Worm (Caenorhabditis elegans) whole organism, early embryonic: ENCODE data around the gene Y17D7C.6.

Source experiments
- B0310.2 ChIP-seq: sonication (generic microtip); optimal IDR thresholded peaks from 2 replicates; lab custom pipeline; 2016; ENCODE audit warnings: mild to moderate bottlenecking, missing genetic modification characterization, missing compliant biosample characterization
- F13C5.2 ChIP-seq: sonication (generic microtip); optimal IDR thresholded peaks from 2 replicates; lab custom pipeline; 2017; ENCODE audit warnings: mild to moderate bottlenecking, missing genetic modification characterization, inconsistent platforms, missing compliant biosample characterization
- aly-1 ChIP-seq: sonication (generic microtip); optimal IDR thresholded peaks from 2 replicates; lab custom pipeline; 2016; ENCODE audit warnings: missing genetic modification characterization, missing compliant biosample characterization
- ama-1 ChIP-seq: fragments of 150-350 bp; optimal IDR thresholded peaks from 2 replicates; lab custom pipeline; 2014
- ceh-13 ChIP-seq: fragments of 200-800 bp; sonication (Bioruptor generic); optimal IDR thresholded peaks from 2 replicates; lab custom pipeline; 2018; ENCODE audit warnings: mild to moderate bottlenecking, missing genetic modification characterization, missing compliant biosample characterization
- ceh-36 ChIP-seq: sonication (generic microtip); optimal IDR thresholded peaks from 2 replicates; lab custom pipeline; 2016; ENCODE audit warnings: missing genetic modification characterization, inconsistent platforms, missing compliant biosample characterization
- ets-7 ChIP-seq: sonication (generic microtip); optimal IDR thresholded peaks from 2 replicates; lab custom pipeline; 2016; ENCODE audit warnings: missing genotype, missing genetic modification characterization, missing compliant biosample characterization
- flt-1 ChIP-seq: fragments of 200-800 bp; sonication (Bioruptor generic); IDR thresholded peaks from 2 replicates; pipeline ENCODE4 v1.3.6; 2022; ENCODE audit warnings: missing genetic modification characterization, missing compliant biosample characterization
- hmbx-1 ChIP-seq: sonication (generic microtip); optimal IDR thresholded peaks from 2 replicates; lab custom pipeline; 2016; ENCODE audit warnings: mild to moderate bottlenecking, missing genetic modification characterization, missing compliant biosample characterization
- hmg-4 ChIP-seq: fragments of 200-800 bp; sonication (Bioruptor generic); optimal IDR thresholded peaks from 2 replicates; lab custom pipeline; 2018; ENCODE audit warnings: mild to moderate bottlenecking, missing genetic modification characterization, missing compliant biosample characterization
- hnd-1 ChIP-seq: sonication (generic microtip); optimal IDR thresholded peaks from 2 replicates; lab custom pipeline; 2016; ENCODE audit warnings: missing genetic modification characterization, missing compliant biosample characterization
- pes-1 ChIP-seq: fragments of 200-800 bp; sonication (Bioruptor generic); IDR thresholded peaks from 2 replicates; pipeline ENCODE4 v1.3.6; 2022; ENCODE audit warnings: missing genetic modification reagents, missing genetic modification characterization, missing compliant biosample characterization
- scrt-1 ChIP-seq: fragments of 200-800 bp; sonication (Bioruptor generic); IDR thresholded peaks from 2 replicates; pipeline ENCODE4 v1.3.6; 2022; ENCODE audit warnings: missing genetic modification characterization, missing compliant biosample characterization
- sea-1 ChIP-seq: fragments of 200-800 bp; sonication (Bioruptor generic); conservative IDR thresholded peaks from 2 replicates; pipeline ENCODE4 v1.3.6; 2022; ENCODE audit warnings: missing genetic modification characterization, missing compliant biosample characterization
- tbx-11 ChIP-seq: fragments of 200-800 bp; sonication (Bioruptor generic); IDR thresholded peaks from 2 replicates; pipeline ENCODE4 v1.3.6; 2022; ENCODE audit warnings: missing genetic modification characterization, missing compliant biosample characterization
- tbx-37 ChIP-seq: fragments of 200-800 bp; sonication (Bioruptor generic); conservative IDR thresholded peaks from 2 replicates; pipeline ENCODE4 v1.3.6; 2022; ENCODE audit warnings: missing genetic modification reagents, missing genetic modification characterization, missing compliant biosample characterization
- tra-4 ChIP-seq: sonication (generic microtip); optimal IDR thresholded peaks from 2 replicates; lab custom pipeline; 2017; ENCODE audit warnings: missing genetic modification characterization, missing compliant biosample characterization

The Y17D7C.6 gene

ce11 chrV:18733942-18734341, 24.3 kb downstream of the Y17D7C.6 start:
- TF ChIP-seq ets-7 (tag; lab: Kevin White, UChicago) = no peak
- TF ChIP-seq hnd-1 (tag; lab: Kevin White, UChicago) = no peak
- no peak for TF ChIP-seq sea-1 (GFP tag; lab: Robert Waterston, UW)
- no peak for TF ChIP-seq aly-1
- no peak for TF ChIP-seq hmbx-1 (tag; lab: Kevin White, UChicago)
- peak; percentile 88 for TF ChIP-seq ceh-36 (tag; lab: Kevin White, UChicago)
- TF ChIP-seq F13C5.2 (tag; lab: Kevin White, UChicago) = no peak

- TF ChIP-seq tra-4 (tag; lab: Kevin White, UChicago) (no peak), F13C5.2 (tag; lab: Kevin White, UChicago) (no peak), ceh-36 (tag; lab: Kevin White, UChicago) (no peak), tbx-37 (GFP tag; lab: Robert Waterston, UW) (no peak), ama-1 (no peak)
Measured at ce11 chrV:18734381-18734780, 24.8 kb downstream of the Y17D7C.6 start, which contains the start of gene scl-20. scl-20 (minus strand) TSS chrV:18734481.

- no peak for TF ChIP-seq hmg-4 (GFP tag; lab: Kevin White, UChicago)
- no peak for TF ChIP-seq ceh-36 (tag; lab: Kevin White, UChicago)
- no peak for TF ChIP-seq B0310.2 (tag; lab: Kevin White, UChicago)
- no peak for TF ChIP-seq hnd-1 (tag; lab: Kevin White, UChicago)
- no peak for TF ChIP-seq tbx-11 (GFP tag; lab: Robert Waterston, UW)
- TF ChIP-seq flt-1 (GFP tag; lab: Robert Waterston, UW) = no peak
- no peak for TF ChIP-seq pes-1 (GFP tag; lab: Robert Waterston, UW)
- TF ChIP-seq sea-1 (GFP tag; lab: Robert Waterston, UW) = no peak
- no peak for TF ChIP-seq F13C5.2 (tag; lab: Kevin White, UChicago)
- no peak for TF ChIP-seq ceh-13 (GFP tag; lab: Kevin White, UChicago)
- TF ChIP-seq ets-7 (tag; lab: Kevin White, UChicago) = no peak
- no peak for TF ChIP-seq scrt-1 (GFP tag; lab: Robert Waterston, UW)
- no peak for TF ChIP-seq aly-1
- no peak for TF ChIP-seq tbx-37 (GFP tag; lab: Robert Waterston, UW)
- TF ChIP-seq tra-4 (tag; lab: Kevin White, UChicago) = no peak
- no peak for TF ChIP-seq ama-1
- no peak for TF ChIP-seq hmbx-1 (tag; lab: Kevin White, UChicago)
Measured at ce11 chrV:18737646-18738045, 28.0 kb downstream of the Y17D7C.6 start.

ce11 chrV:18742108-18742507, 32.5 kb downstream of the Y17D7C.6 start, which contains the start of gene clec-250:
clec-250 (minus strand) TSS chrV:18742208.
- no peak for TF ChIP-seq ets-7 (tag; lab: Kevin White, UChicago)
- no peak for TF ChIP-seq hmg-4 (GFP tag; lab: Kevin White, UChicago)
- no peak for TF ChIP-seq hmbx-1 (tag; lab: Kevin White, UChicago)
- no peak for TF ChIP-seq flt-1 (GFP tag; lab: Robert Waterston, UW)
- TF ChIP-seq pes-1 (GFP tag; lab: Robert Waterston, UW) = no peak
- no peak for TF ChIP-seq sea-1 (GFP tag; lab: Robert Waterston, UW)
- no peak for TF ChIP-seq scrt-1 (GFP tag; lab: Robert Waterston, UW)
- no peak for TF ChIP-seq ceh-36 (tag; lab: Kevin White, UChicago)
- TF ChIP-seq aly-1 = no peak
- TF ChIP-seq ceh-13 (GFP tag; lab: Kevin White, UChicago) = no peak
- TF ChIP-seq F13C5.2 (tag; lab: Kevin White, UChicago) = no peak
- TF ChIP-seq B0310.2 (tag; lab: Kevin White, UChicago) = no peak
- TF ChIP-seq ama-1 = no peak

ce11 chrV:18746937-18747660, 37.5 kb downstream of the Y17D7C.6 start, which contains the start of gene clec-251:
clec-251 (minus strand) TSS chrV:18746987.
- no peak for TF ChIP-seq hmbx-1 (tag; lab: Kevin White, UChicago)

- no peak for TF ChIP-seq pes-1 (GFP tag; lab: Robert Waterston, UW)
- no peak for TF ChIP-seq tbx-11 (GFP tag; lab: Robert Waterston, UW)
- no peak for TF ChIP-seq hmbx-1 (tag; lab: Kevin White, UChicago)
- no peak for TF ChIP-seq ama-1
- no peak for TF ChIP-seq hmg-4 (GFP tag; lab: Kevin White, UChicago)
- TF ChIP-seq ceh-36 (tag; lab: Kevin White, UChicago) = no peak
- TF ChIP-seq scrt-1 (GFP tag; lab: Robert Waterston, UW) = no peak
Measured at ce11 chrV:18748726-18749125, 39.1 kb downstream of the Y17D7C.6 start, which contains the start of gene clec-252. clec-252 (minus strand) TSS chrV:18748826.

- TF ChIP-seq ceh-13 (GFP tag; lab: Kevin White, UChicago) = no peak
- TF ChIP-seq hmg-4 (GFP tag; lab: Kevin White, UChicago) = no peak
- TF ChIP-seq pes-1 (GFP tag; lab: Robert Waterston, UW) = no peak
- no peak for TF ChIP-seq flt-1 (GFP tag; lab: Robert Waterston, UW)
- no peak for TF ChIP-seq ets-7 (tag; lab: Kevin White, UChicago)
- no peak for TF ChIP-seq B0310.2 (tag; lab: Kevin White, UChicago)
- no peak for TF ChIP-seq tbx-37 (GFP tag; lab: Robert Waterston, UW)
- TF ChIP-seq ceh-36 (tag; lab: Kevin White, UChicago) = no peak
- no peak for TF ChIP-seq hmbx-1 (tag; lab: Kevin White, UChicago)
- no peak for TF ChIP-seq tbx-11 (GFP tag; lab: Robert Waterston, UW)
- TF ChIP-seq ama-1 = no peak
- no peak for TF ChIP-seq sea-1 (GFP tag; lab: Robert Waterston, UW)
Measured at ce11 chrV:18750445-18750844, 40.8 kb downstream of the Y17D7C.6 start, which contains the start of the genes F11D11.21 and F11D11.12. F11D11.21 (minus strand) TSS chrV:18750545. F11D11.12 (minus strand) TSS chrV:18750682.
